Worm (Caenorhabditis elegans) whole organism, L4 larva: ENCODE measurements around the gene ZK177.3.

ENCODE experiments used
- egl-27 ChIP-seq: sonication (generic microtip); optimal IDR thresholded peaks from 3 replicates; lab custom pipeline; 2017; ENCODE audit warnings: missing biosample characterization, missing genetic modification reagents, missing genetic modification characterization
- unc-62 ChIP-seq, 3 experiments: fragments of 150-350 bp in 1 of 3; sonication (generic microtip); optimal IDR thresholded peaks in 2 of 3; peaks in 1 of 3; 1 replicate in 1 of 3; 2 replicates in 2 of 3; lab custom pipeline; 2014 to 2017; ENCODE audit warnings: missing biosample characterization in 3 of 3, missing genetic modification characterization in 3 of 3, missing genetic modification reagents in 3 of 3, missing genotype in 1 of 3

ce11 chrII:5487844-5488243 is 27.8 kb upstream of the ZK177.3 start, which contains the start of gene nep-5:
- no peak for TF ChIP-seq unc-62 (GFP tag; optimal IDR thresholded peaks at IDR 0.05 in 1 of 2; lab: Kevin White, UChicago)
- no peak for TF ChIP-seq unc-62 (tag; optimal IDR thresholded peaks at IDR 0.05; lab: Kevin White, UChicago)
- no peak for TF ChIP-seq egl-27 (tag; lab: Kevin White, UChicago)
